Worm (Caenorhabditis elegans) whole organism, early embryonic: ENCODE measurements around the gene Y46E12A.2.

Source experiments
- F13C5.2 ChIP-seq: sonication (generic microtip); optimal IDR thresholded peaks from 2 replicates; lab custom pipeline; 2017; ENCODE audit warnings: mild to moderate bottlenecking, missing genetic modification characterization, inconsistent platforms, missing compliant biosample characterization
- aly-1 ChIP-seq: sonication (generic microtip); optimal IDR thresholded peaks from 2 replicates; lab custom pipeline; 2016; ENCODE audit warnings: missing genetic modification characterization, missing compliant biosample characterization
- ama-1 ChIP-seq: fragments of 150-350 bp; optimal IDR thresholded peaks from 2 replicates; lab custom pipeline; 2014
- ceh-13 ChIP-seq: fragments of 200-800 bp; sonication (Bioruptor generic); optimal IDR thresholded peaks from 2 replicates; lab custom pipeline; 2018; ENCODE audit warnings: mild to moderate bottlenecking, missing genetic modification characterization, missing compliant biosample characterization
- flt-1 ChIP-seq: fragments of 200-800 bp; sonication (Bioruptor generic); IDR thresholded peaks from 2 replicates; pipeline ENCODE4 v1.3.6; 2022; ENCODE audit warnings: missing genetic modification characterization, missing compliant biosample characterization
- hmbx-1 ChIP-seq: sonication (generic microtip); optimal IDR thresholded peaks from 2 replicates; lab custom pipeline; 2016; ENCODE audit warnings: mild to moderate bottlenecking, missing genetic modification characterization, missing compliant biosample characterization
- hmg-4 ChIP-seq: fragments of 200-800 bp; sonication (Bioruptor generic); optimal IDR thresholded peaks from 2 replicates; lab custom pipeline; 2018; ENCODE audit warnings: mild to moderate bottlenecking, missing genetic modification characterization, missing compliant biosample characterization
- sea-1 ChIP-seq: fragments of 200-800 bp; sonication (Bioruptor generic); conservative IDR thresholded peaks from 2 replicates; pipeline ENCODE4 v1.3.6; 2022; ENCODE audit warnings: missing genetic modification characterization, missing compliant biosample characterization
- tbx-11 ChIP-seq: fragments of 200-800 bp; sonication (Bioruptor generic); IDR thresholded peaks from 2 replicates; pipeline ENCODE4 v1.3.6; 2022; ENCODE audit warnings: missing genetic modification characterization, missing compliant biosample characterization
- tbx-37 ChIP-seq: fragments of 200-800 bp; sonication (Bioruptor generic); conservative IDR thresholded peaks from 2 replicates; pipeline ENCODE4 v1.3.6; 2022; ENCODE audit warnings: missing genetic modification reagents, missing genetic modification characterization, missing compliant biosample characterization

DNA sequence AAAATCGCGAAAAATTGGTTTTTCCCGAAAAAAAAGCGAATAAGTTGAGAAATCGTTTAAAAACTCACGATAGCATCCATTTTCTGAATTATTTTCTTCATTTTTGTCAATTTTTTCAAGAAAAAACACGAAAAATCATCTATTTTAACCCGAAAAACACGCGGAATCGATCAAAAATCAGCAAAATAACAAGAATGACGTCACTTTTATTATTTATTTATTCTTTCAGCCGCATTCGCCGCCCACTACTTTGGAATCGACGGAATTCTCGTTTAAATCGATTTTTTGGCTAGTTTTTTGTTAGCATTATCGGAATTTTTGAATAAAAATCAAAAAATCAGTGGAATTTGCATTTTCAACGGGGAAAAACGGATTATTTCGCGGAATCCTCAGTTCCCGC lies 19.2 kb downstream of the Y46E12A.2 start, which contains the start of gene Y39A3CL.4:
- TF ChIP-seq flt-1 (GFP tag; lab: Robert Waterston, UW): no peak
- no peak for TF ChIP-seq ceh-13 (GFP tag; lab: Kevin White, UChicago)
- TF ChIP-seq aly-1: no peak
- TF ChIP-seq ama-1 (lab: Kevin White, UChicago): no peak
- TF ChIP-seq F13C5.2 (tag; lab: Kevin White, UChicago): no peak
- no peak for TF ChIP-seq sea-1 (GFP tag; lab: Robert Waterston, UW)
- no peak for TF ChIP-seq tbx-11 (GFP tag; lab: Robert Waterston, UW)
- no peak for TF ChIP-seq hmbx-1 (tag; lab: Kevin White, UChicago)
- TF ChIP-seq tbx-37 (GFP tag; lab: Robert Waterston, UW): no peak
- no peak for TF ChIP-seq hmg-4 (GFP tag; lab: Kevin White, UChicago)
